Fruit fly (Drosophila melanogaster) whole organism, embryonic: ENCODE data around the gene Noc2.

ENCODE experiments used
- Antp ChIP-seq: fragments of 200-800 bp; sonication (Bioruptor generic); optimal IDR thresholded peaks from 3 replicates; lab custom pipeline; 2016; ENCODE audit warnings: missing biosample characterization, missing genetic modification characterization
- Asciz ChIP-seq: fragments of 200-800 bp; sonication (Bioruptor generic); optimal IDR thresholded peaks from 2 replicates; lab custom pipeline; 2017; ENCODE audit warnings: missing biosample characterization, mild to moderate bottlenecking, missing genetic modification characterization, missing genetic modification reagents
- CG10267 ChIP-seq: fragments of 200-800 bp; sonication (Bioruptor generic); optimal IDR thresholded peaks from 2 replicates; lab custom pipeline; 2018; ENCODE audit warnings: missing biosample characterization, mild to moderate bottlenecking, missing genetic modification characterization, moderate library complexity
- CG10959 ChIP-seq: fragments of 200-800 bp; sonication (Bioruptor generic); IDR thresholded peaks from 2 replicates; pipeline ENCODE4 v1.3.6; 2022; ENCODE audit warnings: missing biosample characterization, missing genetic modification characterization
- CG11247 ChIP-seq: fragments of 200-800 bp; sonication (Bioruptor generic); IDR thresholded peaks from 2 replicates; pipeline ENCODE4 v1.3.6; 2022; ENCODE audit warnings: missing biosample characterization, missing genetic modification characterization
- CG11456 ChIP-seq: fragments of 200-800 bp; sonication (Bioruptor generic); IDR thresholded peaks from 3 replicates; pipeline ENCODE4 v1.3.6; 2022; ENCODE audit warnings: missing biosample characterization, missing genetic modification characterization
- CG11723 ChIP-seq: fragments of 200-800 bp; sonication (Bioruptor generic); optimal IDR thresholded peaks from 2 replicates; lab custom pipeline; 2017; ENCODE audit warnings: missing biosample characterization, mild to moderate bottlenecking, missing genetic modification characterization
- CG12769 ChIP-seq: fragments of 200-800 bp; sonication (Bioruptor generic); optimal IDR thresholded peaks from 2 replicates; lab custom pipeline; 2019; ENCODE audit warnings: missing biosample characterization, mild to moderate bottlenecking, missing genetic modification characterization, moderate library complexity
- CG18476 ChIP-seq: fragments of 200-800 bp; sonication (Bioruptor generic); optimal IDR thresholded peaks from 2 replicates; lab custom pipeline; 2016; ENCODE audit warnings: missing biosample characterization, mild to moderate bottlenecking, missing genetic modification characterization
- CG2889 ChIP-seq: fragments of 200-800 bp; sonication (Bioruptor generic); IDR thresholded peaks from 3 replicates; pipeline ENCODE4 v1.3.6; 2022; ENCODE audit warnings: missing biosample characterization, missing genetic modification characterization
- CG3163 ChIP-seq: fragments of 200-800 bp; sonication (Bioruptor generic); optimal IDR thresholded peaks from 3 replicates; lab custom pipeline; 2016; ENCODE audit warnings: missing biosample characterization, missing genetic modification characterization
- CG33213 ChIP-seq: fragments of 200-800 bp; sonication (Bioruptor generic); optimal IDR thresholded peaks from 3 replicates; lab custom pipeline; 2016; ENCODE audit warnings: missing biosample characterization, missing genetic modification characterization
- CG4424 ChIP-seq: fragments of 200-800 bp; sonication (Bioruptor generic); optimal IDR thresholded peaks from 3 replicates; lab custom pipeline; 2016; ENCODE audit warnings: missing biosample characterization, missing genetic modification characterization
- CG4854 ChIP-seq: fragments of 200-800 bp; sonication (Bioruptor generic); optimal IDR thresholded peaks from 2 replicates; lab custom pipeline; 2016; ENCODE audit warnings: missing biosample characterization, missing genetic modification characterization, inconsistent platforms
- CG6654 ChIP-seq: fragments of 200-800 bp; sonication (Bioruptor generic); optimal IDR thresholded peaks from 2 replicates; lab custom pipeline; 2017; ENCODE audit warnings: missing biosample characterization, mild to moderate bottlenecking, missing genetic modification characterization
- CG7271 ChIP-seq: fragments of 200-800 bp; sonication (Bioruptor generic); optimal IDR thresholded peaks from 2 replicates; lab custom pipeline; 2018; ENCODE audit warnings: missing biosample characterization, mild to moderate bottlenecking, missing genetic modification characterization, moderate library complexity
- CG8281 ChIP-seq: fragments of 200-800 bp; sonication (Bioruptor generic); optimal IDR thresholded peaks from 2 replicates; lab custom pipeline; 2018; ENCODE audit warnings: missing biosample characterization, mild to moderate bottlenecking, missing genetic modification characterization, moderate library complexity
- CG8290 ChIP-seq, 3 experiments: fragments of 200-800 bp; sonication (Bioruptor generic); optimal IDR thresholded peaks; 2 replicates each; lab custom pipeline; 2016 to 2019; ENCODE audit warnings: missing biosample characterization in 3 of 3, missing genetic modification characterization in 3 of 3, mild to moderate bottlenecking in 2 of 3, moderate library complexity in 1 of 3
- CG8765 ChIP-seq: fragments of 200-800 bp; sonication (Bioruptor generic); IDR thresholded peaks from 2 replicates; pipeline ENCODE4 v1.3.6; 2022; ENCODE audit warnings: missing biosample characterization, missing genetic modification characterization
- CG9876 ChIP-seq: fragments of 200-800 bp; sonication (Bioruptor generic); optimal IDR thresholded peaks from 2 replicates; lab custom pipeline; 2016; ENCODE audit warnings: missing biosample characterization, missing genetic modification characterization
- CHES-1-like ChIP-seq: fragments of 200-800 bp; sonication (Bioruptor generic); optimal IDR thresholded peaks from 2 replicates; lab custom pipeline; 2016; ENCODE audit warnings: missing biosample characterization, missing genetic modification characterization
- Dref ChIP-seq: fragments of 200-800 bp; sonication (Bioruptor generic); IDR thresholded peaks from 2 replicates; pipeline ENCODE4 v1.3.6; 2022; ENCODE audit warnings: missing biosample characterization, missing genetic modification characterization
- Myb ChIP-seq: fragments of 200-800 bp; sonication (Bioruptor generic); optimal IDR thresholded peaks from 2 replicates; lab custom pipeline; 2016; ENCODE audit warnings: missing biosample characterization, missing genetic modification characterization
- Optix ChIP-seq: fragments of 200-800 bp; sonication (Bioruptor generic); IDR thresholded peaks from 3 replicates; pipeline ENCODE4 v1.3.6; 2022; ENCODE audit warnings: missing biosample characterization, missing genetic modification characterization
- Rfx ChIP-seq: fragments of 200-800 bp; sonication (Bioruptor generic); IDR thresholded peaks from 2 replicates; pipeline ENCODE4 v1.3.6; 2022; ENCODE audit warnings: missing biosample characterization, missing genetic modification characterization
- Stat92E ChIP-seq, 3 experiments: fragments of >200 bp in 2 of 3; fragments of 200-800 bp in 1 of 3; sonication (Bioruptor generic) in 1 of 3; optimal IDR thresholded peaks; 2 replicates each; lab custom pipeline; 2017 to 2019; ENCODE audit warnings: missing biosample characterization in 3 of 3, missing genetic modification characterization in 3 of 3, mild to moderate bottlenecking in 1 of 3, moderate library complexity in 1 of 3
- Taf1 ChIP-seq: fragments of 200-800 bp; sonication (Bioruptor generic); IDR thresholded peaks from 2 replicates; pipeline ENCODE4 v1.3.6; 2022; ENCODE audit warnings: missing biosample characterization, missing genetic modification characterization
- Trl ChIP-seq, 3 experiments: fragments of >200 bp in 2 of 3; fragments of 200-800 bp in 1 of 3; sonication (Bioruptor generic) in 1 of 3; optimal IDR thresholded peaks; 2 replicates in 1 of 3; 3 replicates in 2 of 3; lab custom pipeline; 2016 to 2017; ENCODE audit warnings: missing biosample characterization in 1 of 3, missing genetic modification characterization in 1 of 3
- cas ChIP-seq: fragments of 200-800 bp; sonication (Bioruptor generic); IDR thresholded peaks from 2 replicates; pipeline ENCODE4 v1.3.6; 2022; ENCODE audit warnings: missing biosample characterization, missing genetic modification characterization
- ci ChIP-seq: fragments of 200-800 bp; sonication (Bioruptor generic); IDR thresholded peaks from 3 replicates; pipeline ENCODE4 v1.3.6; 2022; ENCODE audit warnings: missing biosample characterization, missing genetic modification characterization
- crp ChIP-seq, 2 experiments: fragments of 200-800 bp; sonication (Bioruptor generic); optimal IDR thresholded peaks; 2 replicates in 1 of 2; 3 replicates in 1 of 2; lab custom pipeline; 2017; ENCODE audit warnings: missing biosample characterization in 2 of 2, missing genetic modification characterization in 2 of 2, mild to moderate bottlenecking in 1 of 2, moderate library complexity in 1 of 2
- dmrt11E ChIP-seq: fragments of 200-800 bp; sonication (Bioruptor generic); optimal IDR thresholded peaks from 3 replicates; lab custom pipeline; 2018; ENCODE audit warnings: missing biosample characterization, mild to moderate bottlenecking, missing genetic modification characterization, moderate library complexity
- gem ChIP-seq: fragments of 200-800 bp; sonication (Bioruptor generic); optimal IDR thresholded peaks from 2 replicates; lab custom pipeline; 2019; ENCODE audit warnings: missing biosample characterization, mild to moderate bottlenecking, missing genetic modification characterization, moderate library complexity
- hb ChIP-seq: fragments of 200-800 bp; sonication (Bioruptor generic); IDR thresholded peaks from 3 replicates; pipeline ENCODE4 v1.3.6; 2022; ENCODE audit warnings: missing biosample characterization, missing genetic modification characterization; ENCODE audit not compliant: partially characterized antibody
- jigr1 ChIP-seq: fragments of 200-800 bp; sonication (Bioruptor generic); IDR thresholded peaks from 3 replicates; pipeline ENCODE4 v1.3.6; 2022; ENCODE audit warnings: missing biosample characterization, missing genetic modification characterization
- jumu ChIP-seq: fragments of 200-800 bp; sonication (Bioruptor generic); optimal IDR thresholded peaks from 3 replicates; lab custom pipeline; 2016; ENCODE audit warnings: missing biosample characterization, missing genetic modification characterization
- kni ChIP-seq: fragments of 200-800 bp; sonication (Bioruptor generic); optimal IDR thresholded peaks from 3 replicates; lab custom pipeline; 2017; ENCODE audit warnings: mild to moderate bottlenecking, missing biosample characterization, missing genetic modification reagents, missing genetic modification characterization
- lab ChIP-seq: fragments of 200-800 bp; sonication (Bioruptor generic); optimal IDR thresholded peaks from 3 replicates; lab custom pipeline; 2017; ENCODE audit warnings: missing biosample characterization, missing genetic modification characterization, mild to moderate bottlenecking, moderate library complexity, missing genetic modification reagents
- otp ChIP-seq: fragments of 200-800 bp; sonication (Bioruptor generic); IDR thresholded peaks from 3 replicates; pipeline ENCODE4, ENCODE4 v1.3.6; 2022; ENCODE audit warnings: missing biosample characterization, missing genetic modification characterization
- p53 ChIP-seq: fragments of 200-800 bp; sonication (Bioruptor generic); optimal IDR thresholded peaks from 2 replicates; lab custom pipeline; 2016; ENCODE audit warnings: missing biosample characterization, missing genetic modification characterization
- pita ChIP-seq: fragments of 200-800 bp; sonication (Bioruptor generic); optimal IDR thresholded peaks from 2 replicates; lab custom pipeline; 2017; ENCODE audit warnings: missing biosample characterization, mild to moderate bottlenecking, missing genetic modification characterization
- shn ChIP-seq: fragments of 200-800 bp; sonication (Bioruptor generic); optimal IDR thresholded peaks from 3 replicates; lab custom pipeline; 2016; ENCODE audit warnings: missing biosample characterization, missing genetic modification characterization
- stwl ChIP-seq: fragments of 200-800 bp; sonication (Bioruptor generic); optimal IDR thresholded peaks from 3 replicates; lab custom pipeline; 2018; ENCODE audit warnings: missing biosample characterization, mild to moderate bottlenecking, missing genetic modification characterization, moderate library complexity
- trem ChIP-seq: fragments of 200-800 bp; optimal IDR thresholded peaks from 3 replicates; lab custom pipeline; 2019; ENCODE audit warnings: missing biosample characterization, mild to moderate bottlenecking, missing genetic modification characterization, moderate library complexity
- trh ChIP-seq: fragments of 200-800 bp; sonication (Bioruptor generic); optimal IDR thresholded peaks from 2 replicates; lab custom pipeline; 2016; ENCODE audit warnings: missing biosample characterization, missing genetic modification characterization
- tx ChIP-seq: fragments of 200-800 bp; sonication (Bioruptor generic); optimal IDR thresholded peaks from 2 replicates; lab custom pipeline; 2016; ENCODE audit warnings: missing biosample characterization, missing genetic modification characterization
- zen2 ChIP-seq: fragments of 200-800 bp; sonication (Bioruptor generic); IDR thresholded peaks from 3 replicates; pipeline ENCODE4 v1.3.6; 2022; ENCODE audit warnings: missing biosample characterization, missing genetic modification characterization; ENCODE audit not compliant: partially characterized antibody

The Noc2 gene

DNA sequence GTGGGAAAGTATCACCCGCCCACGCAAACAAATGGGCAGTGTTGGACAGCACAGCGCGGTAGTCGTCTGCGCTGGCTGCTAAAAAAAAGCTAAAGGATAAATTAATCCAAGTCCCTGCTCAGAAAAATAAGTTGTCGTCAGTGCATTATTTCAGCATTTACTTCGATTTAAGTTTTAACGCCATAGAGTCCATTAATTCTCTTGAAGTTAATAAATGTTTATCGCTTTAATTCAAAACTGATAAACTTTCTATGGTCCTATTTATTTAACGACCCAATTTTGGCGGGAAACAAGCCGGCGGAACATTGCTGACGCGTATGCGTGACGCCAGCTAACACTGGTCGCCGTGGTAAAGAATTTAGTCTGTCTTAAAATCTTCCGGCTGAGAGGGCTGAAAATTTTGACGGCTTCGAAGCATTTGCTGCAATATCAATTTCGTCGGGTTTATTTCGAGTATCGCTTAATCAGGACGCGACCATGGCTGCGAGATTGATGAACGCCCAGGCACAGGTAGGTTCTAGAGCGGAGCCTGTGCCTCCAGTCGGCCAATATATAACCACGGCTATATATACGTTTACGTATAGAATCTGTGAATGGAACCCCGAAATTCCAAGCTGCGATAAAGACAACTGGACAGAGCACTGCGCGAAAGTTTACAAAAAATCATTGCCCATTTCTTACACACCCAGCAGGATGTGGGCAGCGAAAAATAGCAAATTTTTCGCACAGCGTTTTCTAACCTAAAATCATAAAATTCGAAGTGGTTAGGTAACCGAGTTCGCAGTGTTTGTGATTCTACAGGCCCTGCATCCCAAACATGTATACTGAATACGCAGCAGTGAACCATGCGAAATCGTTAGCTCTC is 5.1 kb downstream of the Noc2 start, which contains the start of the genes mAcon1, CG43345 and CG43346 (continued):
- TF ChIP-seq jumu (GFP tag; lab: Kevin White, UChicago) (peak; percentile 92), CG10959 (peak; percentile 53; the same call in 1 of the 2 replicates), CG8281 (tag; lab: Kevin White, UChicago) (peak; percentile 39), tx (GFP tag; lab: Kevin White, UChicago) (peak; percentile 83), gem (tag; lab: Kevin White, UChicago) (no peak), trem (tag; lab: Kevin White, UChicago) (peak; percentile 79), CG11247 (GFP tag; lab: Robert Waterston, UW) (peak; percentile 46; the same call in 1 of the 2 replicates), p53 (peak; percentile 62), shn (GFP tag; lab: Kevin White, UChicago) (peak; percentile 92), crp (GFP tag; optimal IDR thresholded peaks at IDR 0.05; lab: Kevin White, UChicago) (peak in 1 of 2 experiments; percentile 80), Myb (peak; percentile 87), Asciz (GFP tag; lab: Kevin White, UChicago) (no peak), Taf1 (no peak; the same call in 1 of the 2 replicates), jigr1 (GFP tag; lab: Robert Waterston, UW) (no peak), CG6654 (GFP tag; lab: Kevin White, UChicago) (peak; percentile 23), CHES-1-like (GFP tag; lab: Kevin White, UChicago) (peak; percentile 87), CG2889 (GFP tag; lab: Robert Waterston, UW) (no peak), stwl (tag; lab: Kevin White, UChicago) (peak; percentile 48), CG10267 (peak; percentile 98), CG8765 (peak; percentile 19; the same call in 1 of the 2 replicates), CG18476 (GFP tag; lab: Kevin White, UChicago) (peak; percentile 68), cas (GFP tag; lab: Robert Waterston, UW) (0 out of 2 replicates have a peak, but pooled peaks have one; percentile 6), Dref (GFP tag; lab: Robert Waterston, UW) (no peak), CG8290 (GFP tag; optimal IDR thresholded peaks at IDR 0.05; lab: Kevin White, UChicago) (peak; percentile 68), CG8290 (tag; optimal IDR thresholded peaks at IDR 0.05; lab: Kevin White, UChicago) (peak in 1 of 2 experiments; percentile 49), CG3163 (peak; percentile 78), kni (GFP tag; lab: Kevin White, UChicago) (peak; percentile 79), CG9876 (GFP tag; lab: Kevin White, UChicago) (peak; percentile 70), hb (GFP tag; lab: Robert Waterston, UW) (no peak), ci (GFP tag; lab: Robert Waterston, UW) (no peak), lab (GFP tag; lab: Kevin White, UChicago) (no peak), CG11456 (GFP tag; lab: Robert Waterston, UW) (0 out of 3 replicates have a peak, but pooled peaks have one; percentile 61), trh (GFP tag; lab: Kevin White, UChicago) (peak; percentile 28), otp (GFP tag; lab: Robert Waterston, UW) (no peak), pita (GFP tag; lab: Kevin White, UChicago) (no peak), Antp (GFP tag; lab: Kevin White, UChicago) (peak; percentile 87), CG7271 (tag; lab: Kevin White, UChicago) (peak; percentile 8), Stat92E (GFP tag; optimal IDR thresholded peaks at IDR 0.05; lab: Kevin White, UChicago) (no peak), Trl (optimal IDR thresholded peaks at IDR 0.05; lab: Kevin White, UChicago) (no peak), Trl (GFP tag; optimal IDR thresholded peaks at IDR 0.05; lab: Kevin White, UChicago) (peak; percentile 86), CG4854 (GFP tag; lab: Kevin White, UChicago) (peak; percentile 69), Optix (GFP tag; lab: Robert Waterston, UW) (0 out of 3 replicates have a peak, but pooled peaks have one; percentile 20), zen2 (GFP tag; lab: Robert Waterston, UW) (no peak), CG4424 (GFP tag; lab: Kevin White, UChicago) (peak; percentile 80), dmrt11E (tag; lab: Kevin White, UChicago) (peak; percentile 73), CG11723 (GFP tag; lab: Kevin White, UChicago) (peak; percentile 72), CG12769 (tag; lab: Kevin White, UChicago) (no peak), CG33213 (peak; percentile 53), Rfx (GFP tag; lab: Robert Waterston, UW) (peak; percentile 78)
